Worm (Caenorhabditis elegans): ENCODE results near the gene C13A10.2.

- TF ChIP-seq hnd-1 (tag; optimal IDR thresholded peaks at IDR 0.05) (no peak), ama-1 (optimal IDR thresholded peaks at IDR 0.05) (no peak), tbx-37 (GFP tag; conservative IDR thresholded peaks at IDR 0.05) (no peak), sea-1 (GFP tag; conservative IDR thresholded peaks at IDR 0.05) (no peak), hmg-4 (GFP tag; optimal IDR thresholded peaks at IDR 0.05) (no peak), ceh-13 (GFP tag; optimal IDR thresholded peaks at IDR 0.05) (no peak), tbx-11 (GFP tag; IDR thresholded peaks at IDR 0.05) (no peak)
These were observed 44.4 kb upstream of the C13A10.2 start, which contains the start of gene Y51H7C.7 for ce11 chrII:1402167-1402619.

Data from whole organism, early embryonic.